Fruit fly (Drosophila melanogaster) Kc167 (cell line): ENCODE results near the gene fmt.

Source experiments
- Myc ChIP-seq: fragments of >200 bp; optimal IDR thresholded peaks from 2 replicates; lab custom pipeline; 2017; ENCODE audit warnings: missing external identifiers
- ttk ChIP-seq: sonication (Bioruptor generic); optimal IDR thresholded peaks from 2 replicates; lab custom pipeline; 2017; ENCODE audit warnings: missing external identifiers

DNA sequence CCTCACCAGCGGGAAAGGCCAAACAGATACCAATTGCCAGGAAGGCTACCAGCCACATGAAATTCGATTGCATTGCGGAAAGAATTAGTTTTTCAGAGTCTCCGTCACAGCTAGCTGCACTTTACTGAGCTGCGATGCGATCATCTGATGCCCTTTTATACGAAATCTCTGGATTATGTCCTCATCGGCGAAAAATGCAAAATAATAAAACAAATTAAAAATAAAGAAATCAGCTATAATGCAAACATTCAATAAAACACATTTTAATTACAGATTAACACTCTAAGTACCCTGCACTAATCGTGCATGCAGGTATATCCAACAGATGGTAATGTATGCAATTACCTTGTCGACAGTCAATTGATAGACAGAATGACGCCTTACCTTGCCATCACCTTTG is 41.7 kb downstream of the fmt start, which contains the start of gene Cpr65Au:
- no peak for TF ChIP-seq Myc (lab: Kevin White, UChicago)
- TF ChIP-seq ttk (lab: Kevin White, UChicago): no peak
